Fruit fly (Drosophila melanogaster) Kc167 (cell line): Measurements from ENCODE around the gene Nep4.

Experiments used
- Myc ChIP-seq: fragments of >200 bp; optimal IDR thresholded peaks from 2 replicates; lab custom pipeline; 2017; ENCODE audit warnings: missing external identifiers
- Sin3A ChIP-seq: fragments of >200 bp; optimal IDR thresholded peaks from 2 replicates; lab custom pipeline; 2018; ENCODE audit warnings: missing external identifiers
- h ChIP-seq: fragments of >200 bp; optimal IDR thresholded peaks from 3 replicates; lab custom pipeline; 2018; ENCODE audit warnings: missing external identifiers
- insv ChIP-seq: fragments of >200 bp; optimal IDR thresholded peaks from 3 replicates; lab custom pipeline; 2018; ENCODE audit warnings: missing external identifiers
- psq ChIP-seq: fragments of >200 bp; optimal IDR thresholded peaks from 2 replicates; lab custom pipeline; 2017; ENCODE audit warnings: missing external identifiers
- ttk ChIP-seq: sonication (Bioruptor generic); optimal IDR thresholded peaks from 2 replicates; lab custom pipeline; 2017; ENCODE audit warnings: missing external identifiers

Gene Nep4

dm6 chr3R:20659804-20660203, at the start of gene Nep4:
Gene Nep4, minus strand, starts transcription at chr3R:20659904.
- TF ChIP-seq ttk (no peak), psq (lab: Kevin White, UChicago) (no peak), Sin3A (lab: Kevin White, UChicago) (no peak)

DNA sequence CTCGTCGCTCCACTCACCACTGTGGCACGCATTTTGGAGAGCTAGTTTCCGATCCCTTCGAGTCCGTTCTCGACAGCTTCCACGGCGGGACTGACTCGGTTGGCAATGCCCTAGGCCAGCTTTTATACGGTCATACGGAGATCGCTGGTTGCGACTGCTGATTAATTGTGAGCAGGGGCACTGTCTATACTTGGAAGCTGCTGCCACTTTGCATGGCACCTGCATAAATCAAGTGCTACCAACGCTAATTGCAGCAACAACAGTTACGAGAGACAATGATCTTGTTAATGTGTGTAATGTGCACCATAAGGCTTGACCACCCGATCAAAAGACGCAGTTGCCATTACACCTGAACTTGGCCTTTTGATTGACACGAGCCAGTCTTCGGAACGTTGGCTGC, 17.5 kb upstream of the Nep4 start, which contains the start of gene CG4000:
Gene CG4000 (minus strand): TSS at position 101 of the 400 bp plus-strand sequence.
- no peak for TF ChIP-seq Myc
- TF ChIP-seq ttk: no peak
- TF ChIP-seq psq (lab: Kevin White, UChicago): no peak
- TF ChIP-seq h (lab: Kevin White, UChicago): no peak
- no peak for TF ChIP-seq insv (lab: Kevin White, UChicago)

- TF ChIP-seq Myc: no peak
- TF ChIP-seq psq (lab: Kevin White, UChicago): no peak
- TF ChIP-seq h (lab: Kevin White, UChicago): no peak
- no peak for TF ChIP-seq ttk
- TF ChIP-seq Sin3A (lab: Kevin White, UChicago): no peak
- no peak for TF ChIP-seq insv (lab: Kevin White, UChicago)
Observed at dm6 chr3R:20675772-20676171, 16.1 kb upstream of the Nep4 start.

dm6 chr3R:20669040-20669621, 9.4 kb upstream of the Nep4 start, which contains the start of gene Cpr92F:
Gene Cpr92F, plus strand, starts transcription at chr3R:20669571.
- TF ChIP-seq insv (lab: Kevin White, UChicago) (no peak), Sin3A (lab: Kevin White, UChicago) (no peak), ttk (no peak), psq (lab: Kevin White, UChicago) (no peak), Myc (no peak), h (lab: Kevin White, UChicago) (no peak)

- no peak for TF ChIP-seq insv (lab: Kevin White, UChicago)
- TF ChIP-seq h (lab: Kevin White, UChicago): no peak
- no peak for TF ChIP-seq ttk
- no peak for TF ChIP-seq Myc
- no peak for TF ChIP-seq psq (lab: Kevin White, UChicago)
- no peak for TF ChIP-seq Sin3A (lab: Kevin White, UChicago)
Observed at dm6 chr3R:20656649-20657048, 3.1 kb downstream of the Nep4 start.

- TF ChIP-seq ttk: no peak
- TF ChIP-seq psq (lab: Kevin White, UChicago): no peak
- no peak for TF ChIP-seq Myc
- no peak for TF ChIP-seq insv (lab: Kevin White, UChicago)
- no peak for TF ChIP-seq Sin3A (lab: Kevin White, UChicago)
- TF ChIP-seq h (lab: Kevin White, UChicago): no peak
Observed at dm6 chr3R:20652350-20652749, 7.4 kb downstream of the Nep4 start, which contains the start of gene GluRIID. Gene GluRIID, minus strand, starts transcription at chr3R:20652450.

DNA sequence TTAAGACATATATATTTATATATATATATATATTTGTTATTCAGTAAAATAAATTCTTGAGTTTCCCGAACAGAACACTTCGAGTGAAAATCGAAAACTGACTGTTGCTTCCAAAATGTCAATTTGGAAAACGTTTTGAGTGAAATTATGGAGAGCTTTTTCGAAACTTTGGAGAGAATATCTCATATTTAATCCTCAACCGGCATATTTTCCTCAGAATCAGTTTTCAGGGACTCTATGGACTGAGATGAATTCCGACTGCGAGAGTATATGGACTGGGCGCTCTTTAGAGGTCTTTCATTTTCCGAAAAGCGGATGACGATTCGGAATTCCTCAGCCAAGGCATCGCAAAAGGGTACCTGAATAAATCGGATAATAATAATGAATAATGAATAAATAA, 11.1 kb downstream of the Nep4 start, which contains the start of gene GluRIIE:
Gene GluRIIE (minus strand): TSS at position 101 of the 400 bp plus-strand sequence.
- TF ChIP-seq h (lab: Kevin White, UChicago): no peak

dm6 chr3R:20635735-20636134, 24.0 kb downstream of the Nep4 start:
- TF ChIP-seq ttk: no peak
- no peak for TF ChIP-seq h (lab: Kevin White, UChicago)
- no peak for TF ChIP-seq insv (lab: Kevin White, UChicago)
- TF ChIP-seq psq (lab: Kevin White, UChicago): no peak
- no peak for TF ChIP-seq Sin3A (lab: Kevin White, UChicago)
- TF ChIP-seq Myc: no peak

- TF ChIP-seq Myc (no peak), psq (lab: Kevin White, UChicago) (no peak), ttk (no peak), h (lab: Kevin White, UChicago) (no peak), insv (lab: Kevin White, UChicago) (no peak), Sin3A (lab: Kevin White, UChicago) (no peak)
Observed at dm6 chr3R:20634674-20635594, 24.8 kb downstream of the Nep4 start, which contains the start of the genes Pi3K92E and Lrrk. Gene Pi3K92E, minus strand, starts transcription at chr3R:20634732. Gene Lrrk, plus strand, starts transcription at chr3R:20635480.

DNA sequence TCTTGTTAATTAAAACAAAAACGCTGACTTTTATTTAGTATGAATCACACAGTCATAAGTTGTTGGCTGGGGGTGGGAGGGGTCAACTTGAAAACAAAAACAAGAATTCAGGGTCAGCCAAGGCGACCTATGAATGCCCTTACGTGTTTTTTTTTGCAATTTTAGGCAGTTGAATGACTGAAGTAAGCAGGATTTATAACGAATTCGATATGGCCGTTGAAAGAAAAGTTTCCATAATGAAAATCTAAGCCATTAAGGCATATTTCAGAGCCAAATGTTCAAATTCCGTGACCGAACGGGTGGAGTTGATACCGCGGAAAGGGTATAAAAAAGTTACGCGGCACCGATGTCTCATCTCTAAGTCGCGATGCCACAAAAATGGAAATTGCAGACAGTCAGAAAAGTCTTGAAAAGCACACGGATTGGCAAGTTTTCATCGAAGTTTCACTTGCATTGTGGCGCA, 25.7 kb downstream of the Nep4 start:
- no peak for TF ChIP-seq Myc
- no peak for TF ChIP-seq insv (lab: Kevin White, UChicago)
- no peak for TF ChIP-seq h (lab: Kevin White, UChicago)
- no peak for TF ChIP-seq Sin3A (lab: Kevin White, UChicago)
- no peak for TF ChIP-seq psq (lab: Kevin White, UChicago)
- TF ChIP-seq ttk: no peak

DNA sequence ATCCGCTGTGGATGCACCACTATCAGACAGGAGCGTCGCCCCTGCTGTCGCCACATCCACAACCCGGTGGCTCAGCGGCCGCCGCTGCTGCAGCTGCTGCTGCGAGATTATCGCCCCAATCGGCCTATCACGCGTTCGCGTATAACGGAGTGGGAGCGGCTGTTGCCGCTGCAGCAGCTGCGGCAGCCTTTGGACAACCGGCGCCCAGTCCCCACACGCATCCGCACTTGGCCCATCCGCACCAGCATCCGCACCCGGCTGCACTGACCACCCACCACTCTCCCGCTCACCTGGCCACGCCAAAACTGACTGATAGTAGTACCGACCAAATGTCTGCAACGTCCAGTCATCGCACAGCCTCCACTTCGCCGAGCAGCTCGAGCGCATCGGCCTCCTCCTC, 33.6 kb downstream of the Nep4 start:
- TF ChIP-seq Sin3A (lab: Kevin White, UChicago) (no peak), psq (lab: Kevin White, UChicago) (no peak), insv (lab: Kevin White, UChicago) (no peak), ttk (no peak), h (lab: Kevin White, UChicago) (no peak), Myc (no peak)
